Worm (Caenorhabditis elegans): Measurements from ENCODE around the gene H41C03.2.
A peak's percentile ranks its signal among the peaks of the same experiment; 100 is the strongest.

The H41C03.2 gene

DNA sequence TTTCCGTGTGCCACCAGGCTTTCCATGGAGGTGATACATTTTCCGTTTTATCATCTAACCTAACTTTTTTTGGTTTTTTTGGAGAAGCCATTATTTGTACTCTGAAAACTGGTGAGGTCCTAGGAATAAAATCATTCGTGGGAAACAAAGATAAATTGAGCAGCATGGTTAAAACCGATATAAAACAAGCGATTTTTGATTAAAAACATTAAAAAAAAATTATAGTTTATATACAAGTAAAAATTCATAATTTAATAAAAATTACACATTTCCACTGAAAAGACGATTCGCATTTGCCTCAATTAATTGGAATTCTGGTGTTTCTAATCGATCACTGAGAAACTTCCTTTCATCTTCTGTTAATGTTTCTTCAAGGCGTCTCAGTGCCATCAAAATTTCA is 13.5 kb downstream of the H41C03.2 start, which contains the start of gene ZK1248.15:
ZK1248.15 (minus strand) TSS at position 101 of the 400 bp plus-strand sequence.
- TF ChIP-seq elt-1 (tag; optimal IDR thresholded peaks at IDR 0.05) (no peak), lin-15B (tag; optimal IDR thresholded peaks at IDR 0.05) (no peak), unc-62 (GFP tag; optimal IDR thresholded peaks at IDR 0.05) (no peak)

DNA sequence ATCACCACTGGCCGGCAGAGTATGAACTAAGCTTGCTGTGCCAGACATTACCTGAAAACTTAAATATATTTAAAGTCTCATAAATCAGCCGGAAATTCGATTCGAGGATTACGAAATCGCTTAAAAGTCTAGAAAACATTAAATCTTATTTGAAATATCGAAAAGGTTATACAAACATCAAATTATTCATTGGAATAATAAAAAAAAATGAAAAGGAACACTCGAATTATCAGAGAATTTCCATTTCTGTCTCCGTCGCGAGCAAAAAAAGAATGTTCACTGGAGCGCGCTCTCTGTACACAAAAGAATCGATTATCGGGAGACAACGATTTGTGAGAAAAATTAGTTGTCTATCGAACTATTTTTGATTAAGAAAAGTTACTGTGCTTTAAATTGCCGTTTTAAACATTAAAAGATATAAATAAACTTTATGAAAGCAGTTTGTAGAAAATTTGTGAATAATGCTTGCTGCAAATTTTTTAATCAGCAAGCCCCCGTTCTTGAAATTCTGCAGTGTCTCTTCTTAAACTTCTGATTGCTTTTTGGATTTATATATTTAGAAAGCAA is 15.7 kb downstream of the H41C03.2 start, which contains the start of gene fzo-1:
fzo-1 (minus strand) TSS at position 51 of the 567 bp plus-strand sequence.
- TF ChIP-seq mml-1 (tag; optimal IDR thresholded peaks at IDR 0.05) (no peak), ceh-16 (tag; optimal IDR thresholded peaks at IDR 0.05) (no peak), pha-4 (tag; optimal IDR thresholded peaks at IDR 0.05) (peak; percentile 72), elt-1 (tag; optimal IDR thresholded peaks at IDR 0.05) (no peak), lin-15B (tag; optimal IDR thresholded peaks at IDR 0.05) (peak; percentile 52), elt-2 (tag; optimal IDR thresholded peaks at IDR 0.05) (peak; percentile 47), nhr-67 (tag; optimal IDR thresholded peaks at IDR 0.05) (no peak), snpc-4 (tag; optimal IDR thresholded peaks at IDR 0.05) (peak; percentile 29), pqm-1 (tag; optimal IDR thresholded peaks at IDR 0.05) (no peak), elt-3 (tag; optimal IDR thresholded peaks at IDR 0.05) (no peak), eor-1 (tag; optimal IDR thresholded peaks at IDR 0.05) (no peak), nhr-77 (tag; optimal IDR thresholded peaks at IDR 0.05) (no peak), lsy-12 (tag; optimal IDR thresholded peaks at IDR 0.05) (no peak), nhr-28 (tag; optimal IDR thresholded peaks at IDR 0.05) (no peak), nfya-1 (tag; optimal IDR thresholded peaks at IDR 0.05; ENCODE audit: insufficient read depth) (peak; percentile 60), fos-1 (tag; optimal IDR thresholded peaks at IDR 0.05) (no peak), ceh-9 (tag; optimal IDR thresholded peaks at IDR 0.05) (no peak), ceh-82 (tag; optimal IDR thresholded peaks at IDR 0.05) (no peak), fkh-10 (GFP tag; optimal IDR thresholded peaks at IDR 0.05) (peak; percentile 22), ceh-28 (tag; optimal IDR thresholded peaks at IDR 0.05) (no peak), lin-39 (tag; optimal IDR thresholded peaks at IDR 0.05) (no peak), ZK546.5 (tag; optimal IDR thresholded peaks at IDR 0.05) (no peak), skn-1 (tag; optimal IDR thresholded peaks at IDR 0.05) (no peak), nhr-23 (tag; optimal IDR thresholded peaks at IDR 0.05) (no peak), tbx-2 (tag; optimal IDR thresholded peaks at IDR 0.05) (no peak), jun-1 (tag; optimal IDR thresholded peaks at IDR 0.05) (no peak)

DNA sequence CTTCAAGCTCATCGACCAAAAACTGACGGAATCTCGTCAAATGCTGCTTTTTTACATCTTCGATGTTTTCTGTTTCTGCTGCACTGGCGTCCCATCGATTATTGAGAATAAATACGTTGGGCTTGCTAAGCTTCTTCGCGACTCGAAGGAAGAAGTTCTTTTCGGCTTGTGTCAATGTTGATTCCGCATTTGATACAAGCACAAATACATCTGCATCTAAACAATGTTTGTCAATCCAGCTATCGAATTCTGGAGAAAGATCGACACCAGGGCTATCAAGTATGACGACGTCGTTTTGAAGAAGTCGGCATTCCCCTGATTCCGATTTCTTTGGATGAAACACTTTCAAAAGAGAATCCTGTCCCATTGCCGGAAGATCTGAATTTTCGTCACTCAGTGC is 16.8 kb downstream of the H41C03.2 start:
- no peak for TF ChIP-seq skn-1 (tag; optimal IDR thresholded peaks at IDR 0.05)
- TF ChIP-seq fkh-10 (GFP tag; optimal IDR thresholded peaks at IDR 0.05) = no peak
- no peak for TF ChIP-seq nhr-28 (tag; optimal IDR thresholded peaks at IDR 0.05)
- no peak for TF ChIP-seq elt-3 (tag; optimal IDR thresholded peaks at IDR 0.05)
- TF ChIP-seq ama-1 (optimal IDR thresholded peaks at IDR 0.05) = no peak
- no peak for TF ChIP-seq unc-62 (GFP tag; optimal IDR thresholded peaks at IDR 0.05)
- TF ChIP-seq nhr-237 (tag; optimal IDR thresholded peaks at IDR 0.05) = no peak
- no peak for TF ChIP-seq nhr-67 (tag; optimal IDR thresholded peaks at IDR 0.05)
- no peak for TF ChIP-seq ceh-82 (tag; optimal IDR thresholded peaks at IDR 0.05)
- TF ChIP-seq ceh-16 (tag; optimal IDR thresholded peaks at IDR 0.05) = no peak
- no peak for TF ChIP-seq nhr-11 (tag; optimal IDR thresholded peaks at IDR 0.05)
- TF ChIP-seq unc-39 (tag; optimal IDR thresholded peaks at IDR 0.05) = no peak
- TF ChIP-seq egl-5 (tag; optimal IDR thresholded peaks at IDR 0.05) = no peak
- TF ChIP-seq R02D3.7 (tag; optimal IDR thresholded peaks at IDR 0.05) = no peak
- TF ChIP-seq ceh-9 (tag; optimal IDR thresholded peaks at IDR 0.05) = no peak
- no peak for TF ChIP-seq elt-2 (tag; optimal IDR thresholded peaks at IDR 0.05)
- no peak for TF ChIP-seq ztf-4 (tag; optimal IDR thresholded peaks at IDR 0.05)
- TF ChIP-seq nfya-1 (tag; optimal IDR thresholded peaks at IDR 0.05; ENCODE audit: insufficient read depth) = no peak

DNA sequence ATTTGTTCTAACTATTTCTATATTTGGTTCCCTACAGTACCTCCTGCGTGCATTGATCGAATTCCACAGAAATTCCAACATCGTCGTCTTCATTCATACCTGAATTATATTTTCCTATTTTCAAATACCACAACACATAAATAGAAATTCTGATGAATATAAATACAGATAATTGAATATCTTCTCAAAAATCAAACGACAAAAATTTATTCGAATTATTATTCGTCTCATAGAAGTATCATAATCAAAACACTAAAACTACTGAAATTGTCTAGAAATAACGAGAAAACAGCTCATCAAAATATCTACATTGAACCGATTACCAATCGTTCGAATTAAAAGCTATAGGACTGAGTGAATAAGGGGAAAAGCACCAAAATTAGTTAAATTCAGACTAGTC is 18.8 kb downstream of the H41C03.2 start, which contains the start of gene gtap-1:
gtap-1 (minus strand) TSS at position 101 of the 400 bp plus-strand sequence.
- TF ChIP-seq tbx-2 (tag; optimal IDR thresholded peaks at IDR 0.05) (no peak), egl-5 (tag; optimal IDR thresholded peaks at IDR 0.05) (no peak), nhr-43 (tag; optimal IDR thresholded peaks at IDR 0.05; ENCODE audit: poor library complexity, severe bottlenecking) (no peak), nhr-67 (tag; optimal IDR thresholded peaks at IDR 0.05) (no peak), nhr-237 (tag; optimal IDR thresholded peaks at IDR 0.05) (no peak), ceh-28 (tag; optimal IDR thresholded peaks at IDR 0.05) (no peak), ama-1 (optimal IDR thresholded peaks at IDR 0.05) (no peak), nfya-1 (tag; optimal IDR thresholded peaks at IDR 0.05; ENCODE audit: insufficient read depth) (no peak), ztf-11 (tag; optimal IDR thresholded peaks at IDR 0.05) (no peak), fkh-2 (tag; optimal IDR thresholded peaks at IDR 0.05) (no peak), nhr-76 (tag; optimal IDR thresholded peaks at IDR 0.05) (no peak), fos-1 (tag; optimal IDR thresholded peaks at IDR 0.05) (no peak), aly-2 (tag; optimal IDR thresholded peaks at IDR 0.05) (no peak), nhr-23 (tag; optimal IDR thresholded peaks at IDR 0.05) (no peak)

Data from whole organism, L3 larva.